Fruit fly (Drosophila melanogaster): ENCODE measurements around the gene pns.

pns gene

DNA sequence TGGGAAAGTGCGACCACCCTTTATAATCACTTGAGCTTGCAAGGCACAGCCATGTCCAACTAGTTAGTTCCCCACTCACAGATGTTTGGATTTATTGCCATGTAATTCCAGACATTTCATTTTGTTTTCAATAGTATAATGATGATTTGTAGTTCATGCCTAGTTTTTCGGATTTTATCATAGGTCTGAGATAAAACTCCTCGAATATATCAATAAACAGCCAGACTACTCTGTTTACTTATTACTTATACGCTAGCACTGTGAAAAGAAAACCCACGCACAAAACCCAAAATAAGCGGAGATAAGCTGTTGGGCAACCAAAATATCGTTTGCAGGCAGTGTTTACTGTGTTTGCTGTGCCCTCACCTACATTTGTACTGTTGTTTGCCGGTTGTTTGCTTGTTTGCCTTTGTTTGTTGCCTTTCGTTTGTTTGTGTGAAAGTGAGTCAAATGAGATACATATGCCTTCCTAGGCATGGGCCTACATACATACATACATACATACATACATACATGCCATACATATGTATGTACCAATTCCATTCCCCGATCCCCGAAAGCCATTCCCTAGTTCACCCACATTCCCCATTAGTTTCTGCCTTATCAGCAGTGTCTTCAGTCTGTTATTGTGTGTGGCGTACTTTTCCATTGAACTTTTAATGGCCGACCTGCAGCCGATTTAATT lies 42.4 kb downstream of the pns start:
- TF ChIP-seq psq (optimal IDR thresholded peaks at IDR 0.05), result no peak
- no peak for TF ChIP-seq h (optimal IDR thresholded peaks at IDR 0.05)
- TF ChIP-seq ttk (optimal IDR thresholded peaks at IDR 0.05), result no peak

DNA sequence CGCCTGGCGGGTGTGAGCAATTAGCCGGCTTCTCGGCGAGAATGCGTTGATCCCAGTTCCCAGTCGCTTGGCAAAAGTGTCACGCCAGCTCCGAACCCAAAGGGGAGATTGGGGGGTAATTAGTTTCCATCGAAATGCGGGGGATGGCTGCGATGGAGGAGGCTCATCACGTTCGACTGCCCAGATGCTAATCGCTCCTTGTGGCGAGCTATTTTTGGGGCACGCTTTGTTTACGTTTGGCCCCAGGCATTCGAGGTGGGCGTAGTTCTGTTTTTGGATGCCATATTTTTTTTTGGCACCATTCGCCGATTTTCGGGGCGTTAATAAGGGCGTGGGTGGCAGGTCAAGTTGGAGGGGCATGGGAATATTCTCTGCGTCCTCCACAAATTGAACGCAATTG lies 43.3 kb downstream of the pns start:
- TF ChIP-seq h (optimal IDR thresholded peaks at IDR 0.05) (no peak), ttk (optimal IDR thresholded peaks at IDR 0.05) (no peak), Sin3A (optimal IDR thresholded peaks at IDR 0.05) (no peak), insv (optimal IDR thresholded peaks at IDR 0.05) (no peak), psq (optimal IDR thresholded peaks at IDR 0.05) (no peak), Myc (optimal IDR thresholded peaks at IDR 0.05) (no peak)

dm6 chr3L:1580821-1581220 lies 43.9 kb downstream of the pns start:
- no peak for TF ChIP-seq psq (optimal IDR thresholded peaks at IDR 0.05)
- TF ChIP-seq h (optimal IDR thresholded peaks at IDR 0.05), result no peak
- TF ChIP-seq ttk (optimal IDR thresholded peaks at IDR 0.05), result no peak
- no peak for TF ChIP-seq Sin3A (optimal IDR thresholded peaks at IDR 0.05)
- no peak for TF ChIP-seq insv (optimal IDR thresholded peaks at IDR 0.05)
- TF ChIP-seq Myc (optimal IDR thresholded peaks at IDR 0.05), result no peak

- TF ChIP-seq psq (optimal IDR thresholded peaks at IDR 0.05), result no peak
- TF ChIP-seq insv (optimal IDR thresholded peaks at IDR 0.05), result no peak
- no peak for TF ChIP-seq Sin3A (optimal IDR thresholded peaks at IDR 0.05)
- TF ChIP-seq h (optimal IDR thresholded peaks at IDR 0.05), result no peak
Observed at dm6 chr3L:1584003-1584402, 47.1 kb downstream of the pns start.

DNA sequence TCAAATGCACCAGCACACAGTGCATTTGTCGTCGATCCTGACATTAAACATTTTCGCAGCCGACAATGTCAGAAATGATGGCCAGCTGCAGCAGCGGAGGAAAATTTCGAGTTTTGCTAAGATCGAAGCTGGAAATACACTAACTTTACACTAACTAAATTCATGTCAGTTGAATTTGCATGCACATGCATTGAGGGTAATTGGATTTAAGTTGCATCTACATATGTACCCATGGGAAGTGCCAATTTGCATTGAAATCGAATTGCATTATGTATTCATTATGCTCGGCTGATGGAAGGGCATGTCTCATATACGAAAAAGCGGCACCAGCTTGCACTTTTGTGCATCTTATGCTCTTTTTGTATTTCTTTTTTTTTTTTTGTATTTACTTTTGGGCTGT lies 47.8 kb downstream of the pns start:
- TF ChIP-seq insv (optimal IDR thresholded peaks at IDR 0.05), result no peak
- no peak for TF ChIP-seq Myc (optimal IDR thresholded peaks at IDR 0.05)
- no peak for TF ChIP-seq psq (optimal IDR thresholded peaks at IDR 0.05)
- TF ChIP-seq Sin3A (optimal IDR thresholded peaks at IDR 0.05), result no peak
- TF ChIP-seq ttk (optimal IDR thresholded peaks at IDR 0.05), result no peak
- no peak for TF ChIP-seq h (optimal IDR thresholded peaks at IDR 0.05)

DNA sequence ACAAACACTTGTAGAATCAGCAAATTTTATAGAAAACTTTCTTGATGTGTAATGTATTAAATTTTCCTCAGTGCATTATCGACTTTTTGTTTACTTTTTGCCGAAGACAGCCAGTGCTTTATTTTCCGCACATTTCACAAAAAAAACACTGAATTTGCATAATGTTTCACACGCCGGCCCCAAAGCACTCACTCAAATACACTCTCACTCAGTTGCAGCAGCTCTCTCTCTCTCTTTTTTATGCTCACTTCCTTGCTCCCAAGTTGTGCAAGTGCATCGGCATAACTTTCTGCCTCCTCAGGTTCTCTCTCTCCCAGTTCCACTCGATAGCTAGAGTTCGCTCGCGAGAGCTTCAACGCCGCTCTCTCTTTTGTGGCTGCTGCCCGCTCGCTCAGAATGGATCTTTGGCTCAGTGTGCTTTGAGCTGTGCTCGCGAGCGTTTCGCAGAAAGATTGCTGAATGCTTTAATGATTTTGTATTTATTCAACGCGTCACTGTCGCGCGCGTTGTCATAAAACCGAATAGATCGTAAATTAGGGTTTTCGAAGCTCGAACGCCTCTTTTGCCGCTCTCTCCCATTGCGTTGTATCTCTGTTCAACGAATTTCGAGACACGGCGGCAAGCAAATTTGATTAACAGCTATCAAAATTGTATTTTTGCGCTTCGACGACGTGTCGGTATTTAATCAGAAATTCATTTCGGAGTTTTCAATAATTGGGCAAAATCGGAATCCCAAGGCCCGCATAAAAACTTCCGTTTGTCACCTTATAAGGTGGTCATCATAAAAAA lies 49.5 kb downstream of the pns start:
- TF ChIP-seq Sin3A (optimal IDR thresholded peaks at IDR 0.05) (no peak), insv (optimal IDR thresholded peaks at IDR 0.05) (no peak), h (optimal IDR thresholded peaks at IDR 0.05) (no peak), ttk (optimal IDR thresholded peaks at IDR 0.05) (no peak), psq (optimal IDR thresholded peaks at IDR 0.05) (no peak)

DNA sequence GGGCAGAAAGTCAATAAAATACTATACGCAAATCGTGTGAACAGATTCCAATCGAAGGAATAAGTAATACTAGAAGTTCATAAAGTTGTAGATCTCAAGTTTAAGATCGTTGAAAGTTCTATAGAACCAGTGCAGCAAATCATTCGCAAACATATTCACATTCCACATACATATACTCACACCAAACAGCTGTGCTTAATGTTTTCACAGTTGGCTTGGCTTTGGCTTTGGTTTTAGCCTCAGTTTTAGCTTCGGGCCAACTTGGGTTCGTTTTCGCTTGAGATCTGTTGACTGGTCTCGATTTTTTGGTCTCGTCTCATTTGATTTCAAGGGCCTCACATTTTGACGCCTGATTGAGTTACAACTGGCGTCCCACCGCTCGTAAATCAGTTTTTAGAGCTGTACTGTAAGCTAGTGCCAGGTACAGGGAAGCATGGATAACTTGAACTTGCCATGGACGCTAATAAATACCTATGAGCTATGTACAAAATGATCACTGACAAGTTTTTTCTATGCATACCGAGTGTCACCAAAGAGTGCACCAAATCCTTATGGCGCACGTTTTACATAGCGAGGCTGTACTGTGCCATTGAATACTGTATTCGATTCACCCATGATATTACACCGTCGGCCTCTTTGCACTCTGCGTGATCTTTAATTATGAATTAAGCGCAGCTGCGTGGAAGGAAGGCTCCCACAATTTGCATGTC lies 50.4 kb downstream of the pns start:
- TF ChIP-seq ttk (optimal IDR thresholded peaks at IDR 0.05) (no peak), h (optimal IDR thresholded peaks at IDR 0.05) (no peak), Sin3A (optimal IDR thresholded peaks at IDR 0.05) (no peak), insv (optimal IDR thresholded peaks at IDR 0.05) (no peak), Myc (optimal IDR thresholded peaks at IDR 0.05) (no peak), psq (optimal IDR thresholded peaks at IDR 0.05) (no peak)

DNA sequence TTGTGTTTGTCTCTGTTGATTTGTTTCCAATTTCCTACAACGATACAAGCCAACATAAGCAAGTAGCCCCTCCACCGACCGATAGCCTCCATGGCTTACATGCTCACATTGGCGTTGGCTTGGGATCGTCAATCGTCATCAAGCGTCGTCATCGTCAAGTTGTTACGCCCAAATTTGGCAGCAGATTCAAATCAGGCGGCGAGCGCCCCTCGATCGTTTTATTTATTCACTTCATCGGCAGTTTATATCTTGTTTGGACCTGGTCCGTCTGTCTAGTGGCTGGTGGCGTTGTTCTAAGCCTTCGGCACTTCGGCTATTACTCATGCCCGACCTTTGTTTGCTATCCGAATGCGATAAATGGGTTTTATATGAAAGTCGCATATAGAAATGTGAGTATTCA lies 53.3 kb downstream of the pns start:
- TF ChIP-seq Sin3A (optimal IDR thresholded peaks at IDR 0.05) (no peak), insv (optimal IDR thresholded peaks at IDR 0.05) (no peak), psq (optimal IDR thresholded peaks at IDR 0.05) (no peak), h (optimal IDR thresholded peaks at IDR 0.05) (no peak), Myc (optimal IDR thresholded peaks at IDR 0.05) (no peak), ttk (optimal IDR thresholded peaks at IDR 0.05) (no peak)

DNA sequence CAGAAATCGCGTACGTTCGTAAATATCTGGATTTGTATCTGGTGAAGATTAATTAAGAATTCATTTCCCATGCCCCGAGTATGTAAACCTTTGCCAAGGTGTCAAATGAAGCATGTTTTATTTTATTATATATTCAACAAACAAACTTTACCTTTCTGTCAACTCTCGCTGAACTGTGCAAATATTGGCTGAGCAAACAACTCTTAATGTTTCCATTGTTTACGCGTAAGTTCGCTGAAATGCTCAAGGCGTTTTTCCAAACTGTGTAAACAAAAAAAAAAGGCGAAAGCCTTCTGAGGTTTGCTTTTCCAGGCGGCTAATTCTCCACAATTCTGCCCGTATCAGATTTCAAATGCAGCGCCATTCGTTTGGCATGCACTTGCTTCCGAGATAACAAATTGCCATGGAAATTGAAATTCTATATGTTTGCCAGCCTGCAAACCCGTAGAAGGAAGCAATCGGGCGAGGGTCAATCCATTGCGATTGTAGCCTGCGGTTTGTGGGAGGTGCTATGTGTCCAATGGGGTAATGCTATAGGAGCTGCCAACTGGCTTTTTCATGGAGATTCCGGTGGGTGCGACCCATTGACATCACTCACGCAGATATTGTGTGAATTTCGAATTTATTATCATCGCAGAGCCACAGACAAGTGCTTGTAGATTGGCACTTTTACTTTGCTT lies 54.9 kb downstream of the pns start:
- TF ChIP-seq ttk (optimal IDR thresholded peaks at IDR 0.05), result no peak
- TF ChIP-seq Myc (optimal IDR thresholded peaks at IDR 0.05), result no peak
- no peak for TF ChIP-seq psq (optimal IDR thresholded peaks at IDR 0.05)
- TF ChIP-seq Sin3A (optimal IDR thresholded peaks at IDR 0.05), result no peak
- TF ChIP-seq insv (optimal IDR thresholded peaks at IDR 0.05), result no peak
- no peak for TF ChIP-seq h (optimal IDR thresholded peaks at IDR 0.05)

DNA sequence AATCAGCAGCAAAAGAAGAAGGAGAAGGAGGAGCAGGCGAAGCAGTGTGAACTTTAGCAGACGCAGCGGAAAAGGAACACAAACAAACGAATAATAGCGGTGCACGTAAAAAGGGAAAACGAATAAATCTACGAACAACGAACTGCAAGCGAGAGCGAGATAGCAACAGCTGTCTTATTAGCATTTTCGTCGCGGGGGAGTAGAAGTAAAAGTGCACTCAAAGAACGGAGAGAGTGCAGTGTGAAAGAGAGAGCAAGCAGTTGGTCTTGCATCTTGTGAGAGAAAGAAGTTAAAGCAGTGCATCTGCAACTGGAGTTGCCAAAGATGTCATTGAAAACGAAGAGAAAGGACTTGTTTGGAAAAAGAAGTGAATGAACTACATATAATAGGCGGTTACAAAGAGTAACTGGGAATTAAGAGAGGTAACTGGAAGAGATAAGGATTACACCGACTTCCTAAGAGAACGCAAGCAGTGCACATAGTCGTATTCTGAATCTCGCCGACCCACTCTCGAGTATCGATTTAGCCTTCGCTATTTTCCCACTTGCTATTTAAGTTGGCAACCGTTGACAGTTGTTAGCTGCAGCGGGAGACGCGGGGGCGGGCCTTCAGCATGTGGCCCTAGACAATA lies 56.0 kb downstream of the pns start:
- TF ChIP-seq h (optimal IDR thresholded peaks at IDR 0.05) (no peak), insv (optimal IDR thresholded peaks at IDR 0.05) (no peak), Myc (optimal IDR thresholded peaks at IDR 0.05) (no peak), Sin3A (optimal IDR thresholded peaks at IDR 0.05) (no peak), psq (optimal IDR thresholded peaks at IDR 0.05) (no peak), ttk (optimal IDR thresholded peaks at IDR 0.05) (no peak)
